Fruit fly (Drosophila melanogaster): ENCODE measurements around the gene CG45492.

The CG45492 gene

DNA sequence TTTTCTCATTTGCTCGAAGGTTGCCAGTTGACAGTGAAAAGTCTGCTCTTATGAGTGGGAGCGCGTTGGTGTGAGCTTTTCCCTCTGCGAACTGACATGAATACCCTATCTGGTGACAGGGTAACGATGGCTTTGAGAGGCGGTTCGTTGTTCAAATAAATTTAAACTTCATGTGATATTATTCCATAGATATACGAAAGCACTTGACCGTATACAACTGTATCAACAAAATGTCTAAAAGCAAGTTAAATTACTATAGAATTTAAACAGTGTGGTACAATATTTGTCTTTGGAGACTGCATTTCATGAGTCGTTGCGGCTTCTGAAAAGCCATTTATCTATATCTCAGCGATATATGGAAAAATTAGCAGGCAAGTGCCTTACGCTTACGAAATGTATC is 20.3 kb upstream of the CG45492 start (continued):
- TF ChIP-seq Lhr (GFP tag; optimal IDR thresholded peaks at IDR 0.05) (no peak), tx (GFP tag; optimal IDR thresholded peaks at IDR 0.05) (peak; percentile 5), Camta (GFP tag; optimal IDR thresholded peaks at IDR 0.05) (peak; percentile 19), CG2712 (tag; optimal IDR thresholded peaks at IDR 0.05) (no peak), otp (GFP tag; IDR thresholded peaks at IDR 0.05) (no peak), CG17361 (GFP tag; IDR thresholded peaks at IDR 0.05) (no peak), Atf6 (GFP tag; IDR thresholded peaks at IDR 0.05) (0 out of 2 replicates have a peak, but pooled peaks have one; percentile 21), danr (GFP tag; IDR thresholded peaks at IDR 0.05) (no peak), CG6765 (GFP tag; optimal IDR thresholded peaks at IDR 0.05) (no peak), ash1 (GFP tag; optimal IDR thresholded peaks at IDR 0.05) (no peak), vfl (GFP tag; optimal IDR thresholded peaks at IDR 0.05) (no peak), jumu (GFP tag; optimal IDR thresholded peaks at IDR 0.05) (no peak), CG13894 (tag; optimal IDR thresholded peaks at IDR 0.05) (no peak), dan (GFP tag; IDR thresholded peaks at IDR 0.05) (no peak), hth (optimal IDR thresholded peaks at IDR 0.05) (no peak), sna (GFP tag; IDR thresholded peaks at IDR 0.05; ENCODE audit: partially characterized antibody) (no peak), CG3726 (GFP tag; IDR thresholded peaks at IDR 0.05) (no peak), CG32532 (GFP tag; IDR thresholded peaks at IDR 0.05) (0 out of 2 replicates have a peak, but pooled peaks have one; percentile 17), Trl (optimal IDR thresholded peaks at IDR 0.05) (no peak), Trl (GFP tag; optimal IDR thresholded peaks at IDR 0.05) (peak; percentile 10), Mrtf (GFP tag; IDR thresholded peaks at IDR 0.05) (no peak), Fer3 (tag; optimal IDR thresholded peaks at IDR 0.05) (peak; percentile 15), Oaz (GFP tag; IDR thresholded peaks at IDR 0.05) (peak; percentile 14; the same call in 1 of the 2 replicates), rib (GFP tag; IDR thresholded peaks at IDR 0.05) (no peak), CG30403 (GFP tag; optimal IDR thresholded peaks at IDR 0.05) (peak; percentile 41), CG2116 (GFP tag; optimal IDR thresholded peaks at IDR 0.05) (no peak), hb (GFP tag; IDR thresholded peaks at IDR 0.05; ENCODE audit: partially characterized antibody) (no peak), CG31224 (GFP tag; IDR thresholded peaks at IDR 0.05) (no peak), CG14014 (GFP tag; IDR thresholded peaks at IDR 0.05) (no peak), klu (GFP tag; IDR thresholded peaks at IDR 0.05) (no peak), dati (GFP tag; IDR thresholded peaks at IDR 0.05) (no peak), PHDP (tag; optimal IDR thresholded peaks at IDR 0.05) (no peak), CG1792 (GFP tag; optimal IDR thresholded peaks at IDR 0.05) (no peak), knrl (GFP tag; IDR thresholded peaks at IDR 0.05; ENCODE audit: partially characterized antibody) (no peak), seq (GFP tag; IDR thresholded peaks at IDR 0.05) (0 out of 2 replicates have a peak, but pooled peaks have one; percentile 23), Scr (GFP tag; IDR thresholded peaks at IDR 0.05; ENCODE audit: partially characterized antibody) (no peak), D19A (tag; optimal IDR thresholded peaks at IDR 0.05) (peak; percentile 79), Opbp (GFP tag; IDR thresholded peaks at IDR 0.05; ENCODE audit: partially characterized antibody) (no peak), Dfd (GFP tag; optimal IDR thresholded peaks at IDR 0.05) (no peak), mam (GFP tag; optimal IDR thresholded peaks at IDR 0.05) (peak; percentile 64), fd3F (GFP tag; optimal IDR thresholded peaks at IDR 0.05) (peak; percentile 44), B-H2 (GFP tag; optimal IDR thresholded peaks at IDR 0.05) (no peak), CG2120 (GFP tag; optimal IDR thresholded peaks at IDR 0.05) (peak; percentile 71), zfh2 (GFP tag; optimal IDR thresholded peaks at IDR 0.05) (peak; percentile 20), CG1233 (GFP tag; optimal IDR thresholded peaks at IDR 0.05) (peak; percentile 7), HLH54F (GFP tag; optimal IDR thresholded peaks at IDR 0.05) (peak; percentile 23), row (GFP tag; IDR thresholded peaks at IDR 0.05) (peak; percentile 80), Ptx1 (GFP tag; IDR thresholded peaks at IDR 0.05) (peak; percentile 39; the same call in 1 of the 2 replicates), mld (GFP tag; IDR thresholded peaks at IDR 0.05; ENCODE audit: partially characterized antibody) (no peak), Antp (GFP tag; optimal IDR thresholded peaks at IDR 0.05) (peak; percentile 34), Atf3 (GFP tag; optimal IDR thresholded peaks at IDR 0.05) (no peak), CG11085 (GFP tag; IDR thresholded peaks at IDR 0.05) (no peak), Adf1 (GFP tag; IDR thresholded peaks at IDR 0.05) (peak; percentile 37; the same call in 1 of the 2 replicates)

All from whole organism, embryonic.